Worm (Caenorhabditis elegans) whole organism, late embryonic: ENCODE data around the gene F32E10.9.

ENCODE experiments used
- C38D4.7 ChIP-seq: fragments of 200-800 bp; sonication (Bioruptor generic); optimal IDR thresholded peaks from 2 replicates; lab custom pipeline; 2018; ENCODE audit warnings: mild to moderate bottlenecking, missing genetic modification characterization, moderate library complexity, missing compliant biosample characterization
- ama-1 ChIP-seq: fragments of 150-350 bp; optimal IDR thresholded peaks from 2 replicates; lab custom pipeline; 2014
- ceh-6 ChIP-seq: fragments of 200-800 bp; sonication (Bioruptor generic); optimal IDR thresholded peaks from 2 replicates; lab custom pipeline; 2018; ENCODE audit warnings: mild to moderate bottlenecking, missing genetic modification characterization, missing compliant biosample characterization
- ceh-9 ChIP-seq: sonication (generic microtip); optimal IDR thresholded peaks from 2 replicates; lab custom pipeline; 2016; ENCODE audit warnings: mild to moderate bottlenecking, missing genetic modification characterization, inconsistent platforms, missing compliant biosample characterization
- dmd-4 ChIP-seq: sonication (generic microtip); optimal IDR thresholded peaks from 2 replicates; lab custom pipeline; 2016; ENCODE audit warnings: borderline replicate concordance, missing genetic modification characterization, missing compliant biosample characterization
- eyg-1 ChIP-seq: sonication (generic microtip); optimal IDR thresholded peaks from 2 replicates; lab custom pipeline; 2016; ENCODE audit warnings: missing genotype, missing genetic modification characterization, missing compliant biosample characterization
- hlh-15 ChIP-seq: sonication (generic microtip); optimal IDR thresholded peaks from 2 replicates; lab custom pipeline; 2016; ENCODE audit warnings: missing genetic modification characterization, missing compliant biosample characterization
- nhr-11 ChIP-seq: fragments of 150-350 bp; optimal IDR thresholded peaks from 2 replicates; lab custom pipeline; 2014; ENCODE audit warnings: missing biosample characterization, missing genetic modification characterization
- nhr-232 ChIP-seq: sonication (generic microtip); optimal IDR thresholded peaks from 2 replicates; lab custom pipeline; 2016; ENCODE audit warnings: missing genetic modification characterization, missing compliant biosample characterization
- pat-9 ChIP-seq: fragments of 200-800 bp; sonication (Bioruptor generic); optimal IDR thresholded peaks from 2 replicates; lab custom pipeline; 2018; ENCODE audit warnings: mild to moderate bottlenecking, missing genetic modification characterization, moderate library complexity, missing compliant biosample characterization
- pqm-1 ChIP-seq: sonication (generic microtip); optimal IDR thresholded peaks from 2 replicates; lab custom pipeline; 2016; ENCODE audit warnings: missing genetic modification characterization, missing compliant biosample characterization
- ttx-3 ChIP-seq: sonication (generic microtip); optimal IDR thresholded peaks from 2 replicates; lab custom pipeline; 2016; ENCODE audit warnings: missing genetic modification reagents, missing genetic modification characterization, missing compliant biosample characterization
- unc-3 ChIP-seq, 2 experiments: fragments of 200-800 bp in 1 of 2; sonication (Bioruptor generic) in 1 of 2; sonication (generic microtip) in 1 of 2; conservative IDR thresholded peaks in 1 of 2; optimal IDR thresholded peaks in 1 of 2; 2 replicates each; pipeline versions ENCODE4 v1.3.6 to Lab custom; 2016 to 2022; ENCODE audit warnings: missing compliant biosample characterization in 2 of 2, missing genetic modification characterization in 2 of 2, missing genetic modification reagents in 1 of 2
- unc-55 ChIP-seq: sonication (generic microtip); optimal IDR thresholded peaks from 2 replicates; lab custom pipeline; 2017; ENCODE audit warnings: missing biosample characterization, missing genetic modification reagents, missing genetic modification characterization

DNA sequence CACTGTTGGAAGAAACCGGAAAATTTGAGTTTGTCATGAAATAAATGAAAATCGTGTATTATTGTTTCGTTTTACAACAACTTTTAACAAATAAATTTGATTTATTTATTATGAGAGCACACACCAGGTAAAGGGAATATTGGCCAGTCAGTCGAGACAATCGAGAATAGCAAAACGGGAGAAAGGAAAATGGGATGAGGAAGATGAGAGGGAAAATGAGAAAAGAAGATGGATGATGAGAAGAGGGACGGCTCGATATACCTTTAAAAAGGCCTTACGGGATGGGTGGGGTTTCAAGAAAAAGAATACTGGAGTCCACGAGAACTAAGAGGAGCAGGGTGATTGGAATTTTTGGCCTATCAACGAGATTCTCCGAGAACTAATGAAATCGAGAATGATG, 5.1 kb downstream of the F32E10.9 start:
- TF ChIP-seq ceh-6 (GFP tag; lab: Kevin White, UChicago) (no peak), hlh-15 (no peak), ttx-3 (no peak), dmd-4 (tag; lab: Kevin White, UChicago) (no peak), ama-1 (lab: Kevin White, UChicago) (no peak), eyg-1 (tag; lab: Kevin White, UChicago) (no peak), unc-55 (GFP tag; lab: Kevin White, UChicago) (no peak), C38D4.7 (GFP tag; lab: Kevin White, UChicago) (no peak), unc-3 (GFP tag; conservative IDR thresholded peaks at IDR 0.05; lab: Robert Waterston, UW) (no peak), unc-3 (tag; optimal IDR thresholded peaks at IDR 0.05; lab: Kevin White, UChicago) (no peak), pat-9 (tag; lab: Kevin White, UChicago) (no peak), ceh-9 (tag; lab: Kevin White, UChicago) (no peak), nhr-232 (tag; lab: Kevin White, UChicago) (no peak), nhr-11 (tag; lab: Kevin White, UChicago) (no peak), pqm-1 (tag; lab: Kevin White, UChicago) (no peak)
